Worm (Caenorhabditis elegans) whole organism, mixed stage, embryonic: ENCODE data around the gene C45B11.9.

ENCODE experiments used
- ham-2 ChIP-seq: fragments of 200-800 bp; sonication (Bioruptor generic); optimal IDR thresholded peaks from 2 replicates; lab custom pipeline; 2018; ENCODE audit warnings: mild to moderate bottlenecking, missing genetic modification characterization, missing compliant biosample characterization
- lin-13 ChIP-seq: fragments of 150-350 bp; optimal IDR thresholded peaks from 2 replicates; lab custom pipeline; 2014; ENCODE audit warnings: missing biosample characterization, missing genetic modification characterization
- mls-2 ChIP-seq: sonication (generic microtip); optimal IDR thresholded peaks from 2 replicates; lab custom pipeline; 2016; ENCODE audit warnings: mild to moderate bottlenecking, missing genetic modification characterization, moderate library complexity, missing compliant biosample characterization
- nhr-12 ChIP-seq: fragments of 150-350 bp; optimal IDR thresholded peaks from 2 replicates; lab custom pipeline; 2014; ENCODE audit warnings: missing biosample characterization, missing genetic modification characterization
- nhr-2 ChIP-seq: fragments of 150-350 bp; optimal IDR thresholded peaks from 2 replicates; lab custom pipeline; 2014; ENCODE audit warnings: missing biosample characterization, missing genetic modification characterization
- nhr-237 ChIP-seq: fragments of 150-350 bp; optimal IDR thresholded peaks from 2 replicates; lab custom pipeline; 2014; ENCODE audit warnings: missing biosample characterization, missing genetic modification characterization
- unc-39 ChIP-seq: fragments of 150-350 bp; optimal IDR thresholded peaks from 2 replicates; lab custom pipeline; 2014; ENCODE audit warnings: missing biosample characterization, missing genetic modification characterization
- unc-62 ChIP-seq: fragments of 150-350 bp; optimal IDR thresholded peaks from 2 replicates; lab custom pipeline; 2014; ENCODE audit warnings: missing biosample characterization, missing genetic modification reagents, missing genetic modification characterization

ce11 chrV:11007651-11008050, 32.5 kb upstream of the C45B11.9 start:
- TF ChIP-seq ham-2 (no peak), nhr-12 (tag; lab: Kevin White, UChicago) (no peak), nhr-237 (tag; lab: Kevin White, UChicago) (no peak), unc-62 (GFP tag; lab: Kevin White, UChicago) (no peak), nhr-2 (tag; lab: Kevin White, UChicago) (no peak), mls-2 (no peak), unc-39 (tag; lab: Kevin White, UChicago) (no peak), lin-13 (tag; lab: Kevin White, UChicago) (no peak)
